Worm (Caenorhabditis elegans) whole organism, L4/young adult: ENCODE results near the gene C25F9.14.

Experiments used
- W03F9.2 ChIP-seq: fragments of 150-350 bp; optimal IDR thresholded peaks from 2 replicates; lab custom pipeline; 2014; ENCODE audit warnings: missing biosample characterization, missing genetic modification characterization
- dao-5 ChIP-seq: sonication (generic microtip); optimal IDR thresholded peaks from 2 replicates; lab custom pipeline; 2016; ENCODE audit warnings: missing genotype, missing genetic modification characterization, moderate library complexity, missing compliant biosample characterization
- him-1 ChIP-seq: sonication (generic microtip); optimal IDR thresholded peaks from 2 replicates; lab custom pipeline; 2016; ENCODE audit warnings: missing genotype, missing genetic modification reagents, missing genetic modification characterization, missing compliant biosample characterization

DNA sequence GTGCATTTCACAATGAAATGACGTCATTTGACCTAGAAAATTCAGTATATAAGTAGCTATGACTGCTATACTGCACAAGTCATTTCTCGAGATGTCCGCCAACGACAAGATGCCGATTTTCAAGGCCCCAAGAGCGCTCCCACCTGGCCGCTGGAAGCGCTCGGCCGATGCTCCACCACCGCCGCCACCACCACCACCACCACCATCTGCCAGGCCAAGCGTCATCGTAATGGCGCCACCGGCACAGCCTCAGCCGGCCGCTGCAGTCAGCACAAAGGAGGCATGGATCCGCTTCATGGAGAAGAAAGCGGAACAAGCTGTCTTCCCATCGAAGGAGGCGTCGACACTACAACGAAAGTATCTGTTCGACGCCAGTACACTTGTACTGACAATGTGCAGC, 49.0 kb downstream of the C25F9.14 start, which contains the start of gene Y43F8B.28:
- no peak for TF ChIP-seq him-1 (tag; lab: Kevin White, UChicago)
- no peak for TF ChIP-seq W03F9.2 (tag; lab: Kevin White, UChicago)
- no peak for TF ChIP-seq dao-5 (tag; lab: Kevin White, UChicago)
